Worm (Caenorhabditis elegans) whole organism, dauer: ENCODE measurements around the gene ceh-19.
"Not testable (repeated sequence)": the region's sequence is repeated elsewhere in the genome, so short reads cannot be mapped to it uniquely, and the experiment has no call there.

Source experiments
- unc-62 ChIP-seq: sonication (generic microtip); optimal IDR thresholded peaks from 2 replicates; lab custom pipeline; 2017; ENCODE audit warnings: missing biosample characterization, missing genetic modification reagents, missing genetic modification characterization

ceh-19 gene

DNA sequence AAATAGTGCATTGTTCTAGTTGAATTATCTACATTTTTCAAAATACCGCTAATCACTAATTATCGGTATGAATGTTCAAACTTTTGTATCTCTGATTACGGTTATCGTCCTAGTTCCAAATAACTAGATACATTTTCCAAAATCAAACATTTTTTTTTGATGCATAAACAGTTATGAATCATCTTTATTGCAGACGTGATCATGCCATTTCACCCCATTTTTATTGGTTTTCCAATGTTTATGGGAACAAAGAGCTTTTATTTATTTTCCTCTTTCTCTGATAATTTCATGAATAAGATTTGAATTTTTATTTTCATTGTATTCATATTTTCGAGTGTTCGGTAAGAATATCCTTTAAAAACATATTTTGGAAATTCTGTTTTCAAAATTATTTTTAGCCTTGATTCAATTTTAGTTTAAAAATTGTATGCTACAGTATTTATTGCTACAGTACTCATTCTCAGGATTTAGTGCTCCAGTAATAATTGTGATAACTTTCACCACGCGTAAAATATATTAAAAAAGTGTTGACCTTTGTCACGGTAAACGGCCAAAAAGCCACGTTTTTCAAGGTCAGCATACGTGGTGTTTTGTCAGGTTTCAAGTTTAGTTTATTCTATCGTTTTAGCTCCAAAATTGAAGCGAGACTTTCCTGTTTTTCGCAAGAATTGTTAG lies 1.0 kb upstream of the ceh-19 start, which contains the start of gene csr-1:
TSS of gene csr-1 (plus strand) at position 625 of the 675 bp plus-strand sequence.
- TF ChIP-seq unc-62 (GFP tag; lab: Kevin White, UChicago), result no peak

DNA sequence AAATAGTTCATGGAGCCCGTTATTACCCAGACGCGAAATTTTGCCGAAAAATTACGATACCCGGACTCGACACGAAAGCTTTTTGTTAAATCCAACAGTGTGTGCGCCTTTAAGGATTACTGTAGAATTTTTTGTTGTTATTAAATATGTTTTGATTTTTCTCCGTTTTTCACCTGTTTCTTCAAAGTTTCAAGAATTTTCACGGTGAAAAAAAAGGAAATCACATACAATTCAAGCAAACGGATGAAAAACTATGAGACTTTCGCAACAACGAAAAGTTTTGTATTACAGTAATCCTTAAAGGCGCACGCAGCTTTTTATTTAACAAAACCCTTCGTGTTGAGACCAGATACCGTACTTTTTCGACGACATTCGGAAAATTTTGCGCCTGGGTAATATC lies 1.7 kb downstream of the ceh-19 start:
- no peak for TF ChIP-seq unc-62 (GFP tag; lab: Kevin White, UChicago)

DNA sequence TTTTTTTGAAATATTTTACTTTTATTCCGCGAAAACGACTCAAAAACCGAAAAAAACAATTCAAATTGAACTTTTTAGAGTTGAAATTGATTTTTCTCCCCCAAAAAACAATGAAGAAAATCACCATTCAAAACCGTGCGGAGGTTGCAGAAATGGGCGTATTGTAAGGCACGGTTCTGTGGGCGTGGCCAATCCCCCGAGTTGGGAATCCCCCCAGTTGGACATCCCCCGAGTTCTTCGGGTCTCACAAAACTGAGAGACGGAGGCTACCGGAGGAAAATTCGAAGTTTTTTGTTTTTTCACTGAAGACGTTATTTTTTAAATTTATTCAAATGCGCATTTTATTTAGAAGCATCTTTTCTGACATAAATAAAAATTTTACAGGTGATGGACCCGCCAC lies 7.5 kb downstream of the ceh-19 start, which contains the start of gene mcm-3AP:
TSS of gene mcm-3AP (plus strand) at position 383 of the 400 bp plus-strand sequence.
- not testable (repeated sequence) for TF ChIP-seq unc-62 (GFP tag; lab: Kevin White, UChicago)

DNA sequence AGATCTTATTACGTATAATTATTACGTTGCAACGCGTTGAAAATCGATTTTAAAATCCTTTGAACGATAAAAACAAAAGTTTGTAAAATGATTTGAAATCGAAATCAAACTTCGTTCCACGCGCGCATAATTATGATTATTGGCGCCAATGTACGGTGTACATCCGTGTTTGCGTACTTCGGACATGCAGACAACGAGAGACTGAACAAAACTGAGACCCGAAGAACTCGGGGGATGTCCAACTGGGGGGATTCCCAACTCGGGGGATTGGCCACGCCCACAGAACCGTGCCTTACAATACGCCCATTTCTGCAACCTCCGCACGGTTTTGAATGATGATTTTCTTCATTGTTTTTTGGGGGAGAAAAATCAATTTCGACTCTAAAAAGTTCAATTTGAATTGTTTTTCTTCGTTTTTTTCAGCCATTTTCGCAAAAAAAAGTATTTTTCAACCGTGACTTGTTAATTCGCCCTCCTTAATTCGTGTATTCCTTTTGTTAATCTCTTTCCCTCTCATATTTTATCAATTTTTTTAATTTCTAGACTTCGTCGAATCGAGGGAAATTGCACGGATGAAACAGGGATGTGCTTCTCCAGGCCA lies 8.8 kb downstream of the ceh-19 start, which contains the start of gene F20D12.12:
TSS of gene F20D12.12 (plus strand) at position 542 of the 601 bp plus-strand sequence.
- not testable (repeated sequence) for TF ChIP-seq unc-62 (GFP tag; lab: Kevin White, UChicago)

DNA sequence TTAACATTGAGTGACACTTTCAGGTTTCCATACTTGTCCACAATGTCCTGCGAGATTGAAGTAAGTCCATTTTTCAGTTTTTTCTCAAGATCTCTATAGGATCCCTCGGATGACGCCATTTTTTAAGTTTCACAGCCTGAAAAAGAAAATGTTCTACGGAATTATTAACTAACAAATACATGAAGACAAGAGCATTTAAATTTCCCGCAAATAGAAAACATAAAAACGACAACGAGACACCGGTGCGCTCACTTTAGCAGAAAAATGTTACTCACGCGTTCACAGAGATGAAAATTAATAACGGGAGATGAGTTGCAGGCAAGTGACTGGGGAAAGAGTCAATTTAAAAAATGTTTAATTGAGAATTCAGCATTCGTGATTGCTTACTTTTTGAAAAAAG lies 9.3 kb downstream of the ceh-19 start, which contains the start of gene czw-1:
TSS of gene czw-1 (minus strand) at position 369 of the 400 bp plus-strand sequence.
- TF ChIP-seq unc-62 (GFP tag; lab: Kevin White, UChicago), result no peak

DNA sequence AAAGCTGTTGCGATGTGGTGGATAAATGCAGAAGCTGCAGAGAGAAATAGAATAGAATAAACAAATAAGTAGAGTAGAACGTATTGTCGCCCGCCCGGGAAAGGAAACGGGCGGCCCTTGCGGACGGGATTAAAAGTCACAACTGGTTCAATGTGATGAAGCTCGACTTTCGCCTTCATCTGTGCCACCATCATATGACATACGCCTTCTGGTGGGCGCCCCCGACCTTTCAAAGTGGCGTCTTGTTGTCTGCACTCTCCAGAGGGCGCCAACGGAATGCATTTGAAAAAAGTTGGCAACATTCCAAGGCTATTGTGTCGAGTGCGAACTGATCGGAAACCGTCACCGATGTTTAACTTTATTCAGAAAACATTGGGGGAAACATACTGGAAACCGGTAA lies 12.5 kb downstream of the ceh-19 start:
- no peak for TF ChIP-seq unc-62 (GFP tag; lab: Kevin White, UChicago)

DNA sequence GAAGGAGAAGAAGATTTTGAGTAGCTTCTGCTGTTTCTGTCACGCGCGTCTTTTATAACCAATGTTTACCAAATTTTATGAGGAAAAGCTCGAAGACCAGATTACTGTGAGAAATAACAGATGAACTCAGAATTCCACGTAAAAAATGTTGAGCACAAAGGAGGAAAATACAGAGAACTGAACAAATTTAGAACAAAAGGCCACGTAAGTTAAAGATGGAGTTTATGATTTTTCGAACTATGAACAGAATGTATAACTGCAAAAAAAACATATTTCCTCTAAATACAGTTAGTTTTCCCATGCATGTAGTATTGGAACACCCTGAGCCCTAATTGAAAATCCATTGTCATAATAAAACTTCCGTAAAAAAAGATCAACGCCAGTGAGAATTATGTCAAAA lies 14.8 kb downstream of the ceh-19 start, which contains the start of gene exc-9:
TSS of gene exc-9 (minus strand) at position 101 of the 400 bp plus-strand sequence.
- TF ChIP-seq unc-62 (GFP tag; lab: Kevin White, UChicago), result no peak

DNA sequence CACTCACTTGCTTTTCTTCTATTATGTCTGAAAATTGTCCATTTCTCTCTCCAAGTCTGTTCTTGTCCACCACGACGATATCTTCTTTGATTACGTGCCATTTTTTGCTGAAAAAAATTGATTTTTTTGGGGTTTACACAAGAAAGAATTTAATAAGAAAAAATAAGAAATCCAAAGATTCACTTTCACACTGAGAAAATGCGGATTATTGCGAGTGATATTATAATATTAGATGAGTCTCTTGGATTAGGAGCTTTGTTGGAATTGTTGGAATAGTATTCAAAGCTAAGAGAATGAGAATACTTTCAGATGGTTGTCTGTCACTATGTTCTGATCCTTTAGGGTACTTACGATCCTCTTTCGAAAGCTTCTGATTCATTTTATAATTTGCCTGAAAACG lies 16.9 kb downstream of the ceh-19 start, which contains the start of gene F20D12.7:
TSS of gene F20D12.7 (minus strand) at position 101 of the 400 bp plus-strand sequence.
- no peak for TF ChIP-seq unc-62 (GFP tag; lab: Kevin White, UChicago)

DNA sequence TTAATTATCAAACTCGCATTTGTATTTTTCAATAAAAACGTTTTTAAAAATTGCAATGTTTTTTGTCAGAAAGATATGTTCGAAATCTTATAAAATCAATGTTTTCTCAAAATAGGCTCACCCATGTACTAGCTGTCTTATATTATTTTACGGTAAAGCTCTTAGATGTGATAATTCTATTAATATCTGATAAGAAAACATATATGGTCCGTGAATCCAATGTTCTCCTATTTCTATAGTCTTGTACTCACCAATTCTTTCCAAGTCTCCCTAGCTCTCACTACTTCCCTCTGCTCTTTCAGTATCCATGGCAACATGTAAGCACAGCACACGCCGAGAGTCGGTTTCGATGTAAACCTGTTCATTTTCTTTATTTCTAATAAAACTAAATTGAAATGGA lies 22.0 kb downstream of the ceh-19 start, which contains the start of gene bbs-2:
TSS of gene bbs-2 (plus strand) at position 301 of the 400 bp plus-strand sequence.
- no peak for TF ChIP-seq unc-62 (GFP tag; lab: Kevin White, UChicago)

DNA sequence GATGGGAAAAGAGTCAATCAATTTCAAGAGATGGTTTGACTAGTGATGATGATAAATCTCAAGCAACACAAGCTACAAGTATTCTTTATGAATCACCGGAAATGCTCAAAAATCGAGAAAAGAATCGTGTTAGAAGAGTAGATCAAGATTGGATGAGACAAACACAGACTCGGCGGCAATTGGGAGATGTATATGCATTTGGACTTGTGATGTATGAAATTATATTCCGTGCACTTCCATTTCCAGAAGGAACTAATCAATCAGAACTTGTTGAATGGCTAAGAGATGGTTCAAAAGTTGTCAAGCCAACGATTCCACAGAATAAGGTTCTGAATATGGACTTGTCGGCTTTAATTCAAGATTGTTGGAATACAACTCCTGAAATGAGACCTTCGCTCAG lies 23.9 kb downstream of the ceh-19 start:
- no peak for TF ChIP-seq unc-62 (GFP tag; lab: Kevin White, UChicago)

DNA sequence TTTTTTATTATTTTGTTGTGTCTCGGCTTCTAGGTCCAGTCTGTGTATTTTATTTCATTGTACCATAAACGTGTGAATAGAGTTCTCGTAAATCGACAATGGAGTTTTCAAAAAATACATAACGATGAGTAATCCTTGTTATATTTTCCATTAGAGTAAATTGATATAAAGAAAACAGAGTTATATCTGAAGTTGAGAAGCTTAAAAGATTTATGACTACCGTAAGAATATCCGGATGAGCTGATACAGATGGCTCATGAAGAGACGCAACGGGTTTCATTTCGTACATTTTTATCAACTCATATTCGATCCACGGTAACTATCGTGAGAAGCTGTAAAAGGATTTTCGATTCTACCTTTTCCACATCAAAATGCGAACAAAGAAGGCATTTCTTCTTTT lies 27.9 kb downstream of the ceh-19 start, which contains the start of gene gcy-8:
TSS of gene gcy-8 (plus strand) at position 301 of the 400 bp plus-strand sequence.
- no peak for TF ChIP-seq unc-62 (GFP tag; lab: Kevin White, UChicago)

DNA sequence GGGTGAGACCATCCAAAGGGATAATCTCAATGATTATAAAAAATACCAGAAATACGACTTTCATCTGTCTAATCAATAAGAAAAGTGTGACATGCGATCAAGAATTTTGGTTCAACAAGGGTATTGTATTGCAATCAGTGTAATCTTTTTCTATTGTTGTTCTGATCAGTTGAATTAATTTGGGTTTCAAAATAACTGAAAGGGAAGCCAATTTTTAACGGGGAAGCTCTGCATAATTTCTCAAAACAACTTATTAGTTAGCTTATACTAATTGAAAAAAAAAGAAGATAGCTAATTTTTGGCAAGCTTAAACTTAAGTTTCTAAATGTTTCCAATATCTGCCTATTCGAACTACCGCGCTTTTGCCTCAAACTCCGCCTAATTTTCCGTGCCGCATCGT lies 28.5 kb downstream of the ceh-19 start, which contains the start of gene C49H3.12:
TSS of gene C49H3.12 (minus strand) at position 101 of the 400 bp plus-strand sequence.
- no peak for TF ChIP-seq unc-62 (GFP tag; lab: Kevin White, UChicago)

DNA sequence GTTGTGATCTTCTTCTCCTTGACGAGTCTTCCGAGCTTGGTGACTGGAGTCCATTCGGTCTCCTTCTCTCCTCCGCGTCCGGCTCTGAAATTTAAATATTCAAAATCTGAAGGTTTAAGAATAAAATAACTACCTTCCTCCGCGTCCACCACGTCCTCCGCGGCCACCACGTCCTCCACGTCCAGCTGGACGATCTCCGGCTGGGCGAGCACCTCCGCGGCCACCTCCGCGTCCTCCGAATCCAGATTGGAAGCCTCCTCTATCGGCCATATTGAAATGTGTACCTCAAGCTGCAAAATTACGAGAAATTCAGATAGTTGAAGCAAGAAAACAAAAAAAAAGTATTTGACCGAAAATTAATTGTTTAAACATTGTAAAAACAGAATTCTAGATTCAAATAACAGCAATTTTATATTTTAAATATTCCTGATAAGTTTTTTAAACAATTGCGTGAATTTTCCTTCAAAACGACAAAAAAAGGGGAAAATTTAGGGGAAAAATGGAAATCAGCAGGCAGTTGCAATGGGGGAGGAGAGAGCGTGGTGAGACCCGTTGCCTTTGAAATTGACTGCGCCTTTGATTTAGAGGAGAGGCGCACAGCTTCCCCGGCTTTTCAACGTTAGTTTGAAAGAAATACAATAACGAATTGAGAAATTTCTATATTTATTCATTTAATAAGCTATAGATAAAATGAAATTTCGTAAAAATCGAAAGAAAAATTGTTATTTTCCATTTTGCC lies 29.5 kb downstream of the ceh-19 start, which contains the start of gene rps-2:
TSS of gene rps-2 (minus strand) at position 290 of the 739 bp plus-strand sequence.
- no peak for TF ChIP-seq unc-62 (GFP tag; lab: Kevin White, UChicago)

DNA sequence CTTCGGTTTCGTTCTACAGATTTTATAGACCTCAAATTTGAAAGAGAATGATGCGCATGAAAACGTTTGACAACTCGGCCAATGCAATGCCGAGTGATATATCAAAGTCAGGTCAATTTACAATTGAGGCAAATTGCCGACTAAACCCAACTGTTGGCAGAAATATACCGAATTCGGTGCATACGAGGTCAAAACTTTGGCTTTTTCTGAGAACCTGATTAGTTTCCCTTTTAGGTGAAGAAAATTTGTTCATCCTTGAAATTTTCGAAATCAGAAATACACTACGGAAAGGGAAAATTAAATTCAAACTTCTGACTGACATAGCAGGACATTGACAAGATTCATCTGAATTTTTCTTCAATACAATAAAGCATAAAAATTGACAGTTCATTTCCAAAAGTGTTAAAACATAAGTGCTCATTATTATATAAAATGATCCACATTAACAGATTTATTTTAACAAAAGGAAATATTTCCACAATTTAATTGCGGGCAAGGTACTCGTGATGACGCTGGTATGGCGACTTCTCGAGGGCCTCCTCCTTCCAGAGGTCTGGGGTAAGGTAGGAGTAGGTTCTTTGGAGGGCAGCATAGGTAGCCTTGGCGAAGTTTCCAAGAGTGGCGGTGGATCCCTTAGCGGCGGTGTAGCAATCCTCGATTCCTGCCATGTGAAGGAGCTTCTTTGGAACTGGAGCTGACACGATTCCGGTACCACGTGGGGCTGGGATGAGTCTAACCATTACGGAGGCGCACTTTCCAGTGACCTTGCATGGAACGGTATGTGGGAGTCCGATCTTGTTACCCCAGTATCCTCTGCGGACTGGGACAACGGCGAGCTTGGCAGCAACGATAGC lies 30.5 kb downstream of the ceh-19 start:
- TF ChIP-seq unc-62 (GFP tag; lab: Kevin White, UChicago), result no peak
